Worm (Caenorhabditis elegans) whole organism, mixed stage, embryonic: ENCODE results near the gene K04H4.5.

Source experiments
- M03D4.4 ChIP-seq: sonication (generic microtip); optimal IDR thresholded peaks from 2 replicates; lab custom pipeline; 2017; ENCODE audit warnings: mild to moderate bottlenecking, missing genetic modification characterization, missing compliant biosample characterization
- blmp-1 ChIP-seq: fragments of 150-350 bp; optimal IDR thresholded peaks from 2 replicates; lab custom pipeline; 2014; ENCODE audit warnings: missing biosample characterization, missing genetic modification characterization
- elt-3 ChIP-seq: fragments of 150-350 bp; optimal IDR thresholded peaks from 2 replicates; lab custom pipeline; 2014; ENCODE audit warnings: missing biosample characterization, missing genetic modification characterization
- lin-13 ChIP-seq: fragments of 150-350 bp; optimal IDR thresholded peaks from 2 replicates; lab custom pipeline; 2014; ENCODE audit warnings: missing biosample characterization, missing genetic modification characterization
- lsy-2 ChIP-seq: fragments of 150-350 bp; optimal IDR thresholded peaks from 2 replicates; lab custom pipeline; 2014; ENCODE audit warnings: missing biosample characterization, missing genetic modification characterization
- nhr-12 ChIP-seq: fragments of 150-350 bp; optimal IDR thresholded peaks from 2 replicates; lab custom pipeline; 2014; ENCODE audit warnings: missing biosample characterization, missing genetic modification characterization
- nhr-237 ChIP-seq: fragments of 150-350 bp; optimal IDR thresholded peaks from 2 replicates; lab custom pipeline; 2014; ENCODE audit warnings: missing biosample characterization, missing genetic modification characterization
- nhr-76 ChIP-seq: sonication (generic microtip); optimal IDR thresholded peaks from 2 replicates; lab custom pipeline; 2017; ENCODE audit warnings: missing biosample characterization, missing genetic modification characterization
- snpc-4 ChIP-seq: fragments of 150-350 bp; optimal IDR thresholded peaks from 2 replicates; lab custom pipeline; 2014; ENCODE audit warnings: missing biosample characterization, missing genetic modification characterization
- unc-39 ChIP-seq: fragments of 150-350 bp; optimal IDR thresholded peaks from 2 replicates; lab custom pipeline; 2014; ENCODE audit warnings: missing biosample characterization, missing genetic modification characterization
- unc-62 ChIP-seq: fragments of 150-350 bp; optimal IDR thresholded peaks from 2 replicates; lab custom pipeline; 2014; ENCODE audit warnings: missing biosample characterization, missing genetic modification reagents, missing genetic modification characterization

DNA sequence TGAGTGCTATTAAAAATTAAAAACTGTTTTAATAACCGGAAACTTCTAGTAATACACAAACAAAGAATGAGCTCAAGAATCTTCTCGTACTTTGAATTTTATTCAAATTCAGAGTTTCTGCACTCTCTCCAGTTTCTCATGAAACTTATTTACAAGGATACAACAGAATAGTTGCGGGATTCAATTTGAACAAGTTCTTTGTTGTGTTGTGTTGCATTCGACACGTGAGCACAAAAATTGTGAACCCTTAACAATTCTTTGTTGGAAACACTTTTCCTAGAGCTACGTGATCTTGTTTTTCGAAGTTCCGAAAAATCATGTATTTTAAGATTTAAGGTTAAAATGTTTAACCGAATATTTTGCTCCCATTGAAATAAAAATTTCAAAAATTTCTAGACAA is 14.6 kb downstream of the K04H4.5 start:
- TF ChIP-seq lin-13 (tag; lab: Kevin White, UChicago) = no peak
- no peak for TF ChIP-seq snpc-4 (tag; lab: Kevin White, UChicago)
- TF ChIP-seq unc-62 (GFP tag; lab: Kevin White, UChicago) = no peak
- no peak for TF ChIP-seq unc-39
- TF ChIP-seq elt-3 (tag; lab: Kevin White, UChicago) = no peak
- no peak for TF ChIP-seq M03D4.4 (tag; lab: Kevin White, UChicago)
- no peak for TF ChIP-seq nhr-237 (tag; lab: Kevin White, UChicago)
- TF ChIP-seq lsy-2 (tag; lab: Kevin White, UChicago) = no peak
- no peak for TF ChIP-seq blmp-1 (tag; lab: Kevin White, UChicago)
- TF ChIP-seq nhr-76 (tag; lab: Kevin White, UChicago) = no peak
- no peak for TF ChIP-seq nhr-12 (tag; lab: Kevin White, UChicago)
